Worm (Caenorhabditis elegans) whole organism, L4 larva: ENCODE measurements around the gene C23G10.7.

Experiments used
- F10B5.3 ChIP-seq: sonication (generic microtip); optimal IDR thresholded peaks from 2 replicates; lab custom pipeline; 2016; ENCODE audit warnings: mild to moderate bottlenecking, missing genetic modification characterization, missing compliant biosample characterization
- R02D3.7 ChIP-seq: fragments of 150-350 bp; sonication (generic microtip); optimal IDR thresholded peaks from 3 replicates; lab custom pipeline; 2014; ENCODE audit warnings: missing biosample characterization, missing genetic modification characterization
- ZK546.5 ChIP-seq, 2 experiments: sonication (generic microtip); optimal IDR thresholded peaks; 2 replicates each; lab custom pipeline; 2017; ENCODE audit warnings: missing biosample characterization in 2 of 2, missing genetic modification characterization in 2 of 2
- ama-1 ChIP-seq: fragments of 150-350 bp; optimal IDR thresholded peaks from 2 replicates; lab custom pipeline; 2014; ENCODE audit warnings: inconsistent platforms, mixed read lengths
- arid-1 ChIP-seq: fragments of 200-800 bp; sonication (Bioruptor generic); conservative IDR thresholded peaks from 2 replicates; pipeline ENCODE4 v1.3.6; 2022; ENCODE audit warnings: missing genetic modification reagents, missing genetic modification characterization, missing compliant biosample characterization
- ceh-20 ChIP-seq: fragments of 200-800 bp; sonication (Bioruptor generic); IDR thresholded peaks from 2 replicates; pipeline ENCODE4 v1.3.6; 2022; ENCODE audit warnings: missing genetic modification reagents, missing genetic modification characterization, missing compliant biosample characterization
- ceh-28 ChIP-seq: fragments of 150-350 bp; optimal IDR thresholded peaks from 2 replicates; lab custom pipeline; 2014; ENCODE audit warnings: missing biosample characterization, missing genetic modification reagents, missing genetic modification characterization
- ceh-44 ChIP-seq: fragments of 200-800 bp; sonication (Bioruptor generic); IDR thresholded peaks from 2 replicates; pipeline ENCODE4 v1.3.6; 2022; ENCODE audit warnings: missing genetic modification reagents, missing genetic modification characterization, missing compliant biosample characterization
- daf-16 ChIP-seq, 3 experiments: sonication (generic microtip); optimal IDR thresholded peaks; 2 replicates each; lab custom pipeline; 2016 to 2017; ENCODE audit warnings: missing genetic modification characterization in 3 of 3, missing genetic modification reagents in 3 of 3, mild to moderate bottlenecking in 2 of 3, missing compliant biosample characterization in 2 of 3, missing biosample characterization in 1 of 3, moderate library complexity in 1 of 3
- daf-8 ChIP-seq: fragments of 200-800 bp; sonication (Bioruptor generic); IDR thresholded peaks from 2 replicates; pipeline ENCODE4 v1.3.6; 2022; ENCODE audit warnings: missing genetic modification characterization, missing compliant biosample characterization
- dmd-6 ChIP-seq: fragments of 200-800 bp; sonication (Bioruptor generic); IDR thresholded peaks from 2 replicates; pipeline ENCODE4 v1.3.6; 2022; ENCODE audit warnings: missing genetic modification reagents, missing genetic modification characterization, missing compliant biosample characterization
- dve-1 ChIP-seq: sonication (generic microtip); optimal IDR thresholded peaks from 2 replicates; lab custom pipeline; 2017; ENCODE audit warnings: antibody characterized with exemption, mild to moderate bottlenecking, missing genetic modification characterization, missing compliant biosample characterization; ENCODE audit not compliant: insufficient read depth
- egl-43 ChIP-seq: fragments of 200-800 bp; sonication (Bioruptor generic); IDR thresholded peaks from 2 replicates; pipeline ENCODE4 v1.3.6; 2022; ENCODE audit warnings: missing genetic modification reagents, missing genetic modification characterization, missing compliant biosample characterization
- hlh-11 ChIP-seq: fragments of 200-800 bp; sonication (Bioruptor generic); optimal IDR thresholded peaks from 2 replicates; lab custom pipeline; 2018; ENCODE audit warnings: mild to moderate bottlenecking, missing genetic modification characterization, missing compliant biosample characterization
- jun-1 ChIP-seq: fragments of 150-350 bp; optimal IDR thresholded peaks from 2 replicates; lab custom pipeline; 2014; ENCODE audit warnings: missing biosample characterization, missing genetic modification reagents, missing genetic modification characterization
- lim-7 ChIP-seq: fragments of 200-800 bp; sonication (Bioruptor generic); IDR thresholded peaks from 2 replicates; pipeline ENCODE4 v1.3.6; 2022; ENCODE audit warnings: missing genetic modification characterization, missing compliant biosample characterization
- lin-1 ChIP-seq: fragments of 200-800 bp; sonication (Bioruptor generic); IDR thresholded peaks from 2 replicates; pipeline ENCODE4 v1.3.6; 2022; ENCODE audit warnings: missing genetic modification reagents, missing genetic modification characterization, missing compliant biosample characterization
- lir-3 ChIP-seq: sonication (generic microtip); optimal IDR thresholded peaks from 2 replicates; lab custom pipeline; 2016; ENCODE audit warnings: mild to moderate bottlenecking, missing genetic modification characterization, missing compliant biosample characterization
- madf-5 ChIP-seq, 2 experiments: fragments of 200-800 bp; sonication (Bioruptor generic); IDR thresholded peaks; 2 replicates each; pipeline ENCODE4 v1.3.6; 2022; ENCODE audit warnings: missing compliant biosample characterization in 2 of 2, missing genetic modification characterization in 2 of 2
- mxl-3 ChIP-seq: fragments of 200-800 bp; sonication (Bioruptor generic); optimal IDR thresholded peaks from 2 replicates; lab custom pipeline; 2018; ENCODE audit warnings: mild to moderate bottlenecking, missing genetic modification characterization, missing compliant biosample characterization
- nhr-10 ChIP-seq: fragments of 150-350 bp; optimal IDR thresholded peaks from 2 replicates; lab custom pipeline; 2014; ENCODE audit warnings: missing biosample characterization, missing genetic modification characterization
- nhr-11 ChIP-seq: fragments of 150-350 bp; optimal IDR thresholded peaks from 2 replicates; lab custom pipeline; 2014; ENCODE audit warnings: missing biosample characterization, missing genetic modification characterization
- nhr-111 ChIP-seq: fragments of 200-800 bp; sonication (Bioruptor generic); optimal IDR thresholded peaks from 2 replicates; lab custom pipeline; 2018; ENCODE audit warnings: mild to moderate bottlenecking, missing genetic modification characterization, missing compliant biosample characterization
- nhr-25 ChIP-seq: sonication (generic microtip); optimal IDR thresholded peaks from 2 replicates; lab custom pipeline; 2017; ENCODE audit warnings: missing genetic modification characterization, mild to moderate bottlenecking, missing compliant biosample characterization, antibody characterized with exemption, moderate library complexity, borderline replicate concordance; ENCODE audit not compliant: insufficient read depth
- nhr-6 ChIP-seq: fragments of 150-350 bp; optimal IDR thresholded peaks from 2 replicates; lab custom pipeline; 2014; ENCODE audit warnings: missing biosample characterization, missing genetic modification characterization
- pha-4 ChIP-seq, 2 experiments: fragments of 150-350 bp in 1 of 2; fragments of 200-800 bp in 1 of 2; sonication (Bioruptor generic) in 1 of 2; IDR thresholded peaks in 1 of 2; optimal IDR thresholded peaks in 1 of 2; 2 replicates each; pipeline versions ENCODE4 v1.3.6 to Lab custom; 2014 to 2022; ENCODE audit warnings: missing genetic modification characterization in 2 of 2, missing genetic modification reagents in 2 of 2, missing biosample characterization in 1 of 2, missing compliant biosample characterization in 1 of 2
- saeg-2 ChIP-seq: fragments of 200-800 bp; sonication (Bioruptor generic); IDR thresholded peaks from 2 replicates; pipeline ENCODE4 v1.3.6; 2022; ENCODE audit warnings: missing genetic modification reagents, missing genetic modification characterization, missing compliant biosample characterization
- set-16 ChIP-seq: fragments of 200-800 bp; sonication (Bioruptor generic); IDR thresholded peaks from 2 replicates; pipeline ENCODE4 v1.3.6; 2022; ENCODE audit warnings: missing genetic modification reagents, missing genetic modification characterization, missing compliant biosample characterization
- snpc-4 ChIP-seq: fragments of 150-350 bp; optimal IDR thresholded peaks from 2 replicates; lab custom pipeline; 2014; ENCODE audit warnings: missing biosample characterization, missing genetic modification characterization
- spr-3 ChIP-seq: fragments of 200-800 bp; sonication (Bioruptor generic); optimal IDR thresholded peaks from 2 replicates; lab custom pipeline; 2018; ENCODE audit warnings: mild to moderate bottlenecking, missing genetic modification characterization, missing compliant biosample characterization
- tra-1 ChIP-seq: fragments of 200-800 bp; sonication (Bioruptor generic); IDR thresholded peaks from 2 replicates; pipeline ENCODE4 v1.3.6; 2022; ENCODE audit warnings: missing genetic modification reagents, missing genetic modification characterization, missing compliant biosample characterization
- unc-62 ChIP-seq, 3 experiments: fragments of 150-350 bp in 1 of 3; sonication (generic microtip); optimal IDR thresholded peaks in 2 of 3; peaks in 1 of 3; 1 replicate in 1 of 3; 2 replicates in 2 of 3; lab custom pipeline; 2014 to 2017; ENCODE audit warnings: missing biosample characterization in 3 of 3, missing genetic modification characterization in 3 of 3, missing genetic modification reagents in 3 of 3, missing genotype in 1 of 3
- vab-7 ChIP-seq: fragments of 200-800 bp; sonication (Bioruptor generic); IDR thresholded peaks from 2 replicates; pipeline ENCODE4 v1.3.6; 2022; ENCODE audit warnings: missing genetic modification reagents, missing genetic modification characterization, missing compliant biosample characterization
- zfp-2 ChIP-seq: sonication (generic microtip); optimal IDR thresholded peaks from 2 replicates; lab custom pipeline; 2016; ENCODE audit warnings: mild to moderate bottlenecking, missing genetic modification characterization, missing compliant biosample characterization
- zip-11 ChIP-seq: fragments of 200-800 bp; sonication (Bioruptor generic); IDR thresholded peaks from 2 replicates; pipeline ENCODE4 v1.3.6; 2022; ENCODE audit warnings: missing genetic modification characterization, missing compliant biosample characterization

The C23G10.7 gene

ce11 chrIII:6158642-6159475 lies 39.4 kb downstream of the C23G10.7 start, which contains the start of gene nfm-1 (continued):
- peak; percentile 12 for TF ChIP-seq zfp-2 (tag; lab: Kevin White, UChicago)
- TF ChIP-seq dve-1: peak; percentile 74
- TF ChIP-seq nhr-6 (tag; lab: Kevin White, UChicago): peak; percentile 27
- TF ChIP-seq lin-1: peak; percentile 78
- no peak for TF ChIP-seq R02D3.7 (tag; lab: Kevin White, UChicago)
- TF ChIP-seq arid-1 (GFP tag; lab: Robert Waterston, UW): peak; percentile 86
- TF ChIP-seq spr-3 (GFP tag; lab: Kevin White, UChicago): peak; percentile 69
- TF ChIP-seq ama-1 (lab: Kevin White, UChicago): no peak
- TF ChIP-seq zip-11: peak; percentile 70; the same call in 1 of the 2 replicates
- TF ChIP-seq madf-5 (GFP tag; IDR thresholded peaks at IDR 0.05; lab: Robert Waterston, UW): peak; percentile 2 to 77; a peak in 1 of 4 replicates
- TF ChIP-seq dmd-6 (GFP tag; lab: Robert Waterston, UW): peak; percentile 87
- TF ChIP-seq lir-3: peak; percentile 8
- no peak for TF ChIP-seq F10B5.3 (tag; lab: Kevin White, UChicago)
- TF ChIP-seq ZK546.5 (tag; optimal IDR thresholded peaks at IDR 0.05; lab: Kevin White, UChicago): no peak
- peak; percentile 30 for TF ChIP-seq nhr-25 (tag; lab: Kevin White, UChicago)
- peak; percentile 70 for TF ChIP-seq nhr-111
- TF ChIP-seq nhr-11 (tag; lab: Kevin White, UChicago): peak; percentile 44
- TF ChIP-seq nhr-10: peak; percentile 16
- TF ChIP-seq ceh-20 (GFP tag; lab: Robert Waterston, UW): peak; percentile 14; the same call in 1 of the 2 replicates
- TF ChIP-seq vab-7: peak; percentile 77
- TF ChIP-seq tra-1 (GFP tag; lab: Robert Waterston, UW): peak; percentile 84
- TF ChIP-seq daf-8 (GFP tag; lab: Robert Waterston, UW): 0 out of 2 replicates have a peak, but pooled peaks have one; percentile 52
- TF ChIP-seq unc-62 (GFP tag; optimal IDR thresholded peaks at IDR 0.05 in 1 of 2; lab: Kevin White, UChicago): peak in 1 of 2 experiments; percentile 84
- no peak for TF ChIP-seq unc-62 (tag; optimal IDR thresholded peaks at IDR 0.05; lab: Kevin White, UChicago)
- peak; percentile 19 for TF ChIP-seq mxl-3
- peak; percentile 2 for TF ChIP-seq jun-1 (tag; lab: Kevin White, UChicago)
- peak; percentile 80 for TF ChIP-seq saeg-2
- peak; percentile 72; the same call in 1 of the 2 replicates for TF ChIP-seq pha-4 (GFP tag; IDR thresholded peaks at IDR 0.05; lab: Robert Waterston, UW)
- no peak for TF ChIP-seq pha-4 (tag; optimal IDR thresholded peaks at IDR 0.05; lab: Kevin White, UChicago)
- TF ChIP-seq egl-43 (GFP tag; lab: Robert Waterston, UW): peak; percentile 93
- TF ChIP-seq ceh-28 (tag; lab: Kevin White, UChicago): no peak
- TF ChIP-seq snpc-4 (tag; lab: Kevin White, UChicago): no peak
- TF ChIP-seq, all 104 proteins: peak for 72

ce11 chrIII:6157708-6158321 lies 40.4 kb downstream of the C23G10.7 start, which contains the start of gene anmt-2:
TSS of gene anmt-2 (minus strand) at chrIII:6157758.
- TF ChIP-seq daf-16 (GFP tag; optimal IDR thresholded peaks at IDR 0.05; lab: Kevin White, UChicago) (peak in 1 of 2 experiments; percentile 56), daf-16 (tag; optimal IDR thresholded peaks at IDR 0.05; lab: Kevin White, UChicago) (no peak), set-16 (peak; percentile 45; the same call in 1 of the 2 replicates), ceh-44 (GFP tag; lab: Robert Waterston, UW) (no peak), hlh-11 (tag; lab: Kevin White, UChicago) (peak; percentile 30), lim-7 (GFP tag; lab: Robert Waterston, UW) (peak; percentile 16; the same call in 1 of the 2 replicates)
- TF ChIP-seq, all 104 proteins: peak for 4
